Worm (Caenorhabditis elegans): ENCODE results near the gene bca-1.

ce11 chrX:6253899-6254670 lies 49.5 kb upstream of the bca-1 start:
- peak; percentile 31; the same call in 1 of the 2 replicates for TF ChIP-seq T22C8.4 (GFP tag; IDR thresholded peaks at IDR 0.05)
- peak; percentile 47; the same call in 1 of the 2 replicates for TF ChIP-seq tab-1 (GFP tag; IDR thresholded peaks at IDR 0.05)
